Fruit fly (Drosophila melanogaster) whole organism, prepupa: ENCODE results near the gene CG15435.

Experiments used
- CG4318 ChIP-seq: fragments of 200-800 bp; sonication (Bioruptor generic); optimal IDR thresholded peaks from 3 replicates; lab custom pipeline; 2017; ENCODE audit warnings: missing biosample characterization, mild to moderate bottlenecking, missing genetic modification characterization
- Sox102F ChIP-seq: fragments of 200-800 bp; sonication (Bioruptor generic); optimal IDR thresholded peaks from 2 replicates; lab custom pipeline; 2016; ENCODE audit warnings: missing biosample characterization, mild to moderate bottlenecking, missing genetic modification characterization

DNA sequence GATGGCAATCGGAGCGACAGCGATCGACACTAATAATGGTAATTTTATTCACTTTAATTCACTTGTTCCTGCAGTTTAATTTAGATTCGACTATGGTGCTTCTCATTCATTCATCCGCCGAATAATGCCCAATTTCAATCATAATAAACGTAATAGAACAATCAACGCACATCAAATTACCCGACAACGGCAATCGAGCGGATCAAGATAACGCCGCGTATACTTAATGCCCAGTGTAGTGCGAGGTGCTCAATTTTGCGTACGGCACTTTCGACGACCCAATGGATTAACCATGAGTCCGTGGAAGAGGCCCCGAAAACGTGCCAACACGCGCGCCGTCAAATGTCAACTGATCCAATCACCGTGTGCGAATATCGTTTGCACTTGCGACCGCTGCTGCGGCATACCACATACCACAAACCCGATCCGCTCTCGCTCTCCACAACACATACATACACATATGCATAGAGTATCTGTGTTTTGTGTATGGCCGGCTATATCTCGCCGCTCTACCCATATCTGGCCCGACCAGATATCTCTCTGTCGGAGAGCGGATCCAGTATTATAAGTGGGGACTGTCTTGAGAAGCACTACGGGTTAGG, 17.2 kb downstream of the CG15435 start, which contains the start of gene ine:
- TF ChIP-seq CG4318 (no peak), Sox102F (GFP tag; lab: Kevin White, UChicago) (no peak)
